Worm (Caenorhabditis elegans) whole organism, L4/young adult: ENCODE results near the gene T24H10.5.

Experiments
- W03F9.2 ChIP-seq: fragments of 150-350 bp; optimal IDR thresholded peaks from 2 replicates; lab custom pipeline; 2014; ENCODE audit warnings: missing biosample characterization, missing genetic modification characterization
- dao-5 ChIP-seq: sonication (generic microtip); optimal IDR thresholded peaks from 2 replicates; lab custom pipeline; 2016; ENCODE audit warnings: missing genotype, missing genetic modification characterization, moderate library complexity, missing compliant biosample characterization
- him-1 ChIP-seq: sonication (generic microtip); optimal IDR thresholded peaks from 2 replicates; lab custom pipeline; 2016; ENCODE audit warnings: missing genotype, missing genetic modification reagents, missing genetic modification characterization, missing compliant biosample characterization

DNA sequence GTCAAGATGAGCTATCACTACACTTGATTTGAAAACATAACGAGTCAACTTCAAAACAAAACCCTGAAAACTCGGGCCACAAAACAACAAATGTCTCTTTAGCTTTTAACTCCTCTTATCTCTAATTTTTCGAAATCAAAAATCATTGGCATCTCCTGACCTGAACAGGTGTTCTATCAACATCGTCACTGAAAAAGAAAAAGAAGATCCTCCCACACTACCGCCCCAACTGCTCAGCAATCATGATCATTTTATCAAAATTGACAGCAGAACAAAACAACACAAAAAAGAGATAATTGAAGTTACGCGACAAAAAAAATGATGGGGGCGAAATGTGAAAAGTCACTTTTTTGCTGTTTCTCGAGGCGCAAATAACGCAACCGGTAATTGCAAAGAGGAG lies 22.5 kb upstream of the T24H10.5 start:
- TF ChIP-seq him-1 (tag; lab: Kevin White, UChicago) = no peak
- no peak for TF ChIP-seq W03F9.2 (tag; lab: Kevin White, UChicago)
- TF ChIP-seq dao-5 (tag; lab: Kevin White, UChicago) = no peak
